Worm (Caenorhabditis elegans): Measurements from ENCODE around the gene ztf-13.
A peak's percentile ranks its signal among the peaks of the same experiment; 100 is the strongest.

Gene ztf-13

ce11 chrX:3099832-3100231 is 2.1 kb downstream of the ztf-13 start, which contains the start of gene sec-3 (continued):
- TF ChIP-seq nfya-2 (GFP tag; IDR thresholded peaks at IDR 0.05), result no peak
- TF ChIP-seq mes-4 (tag; optimal IDR thresholded peaks at IDR 0.05), result no peak
- TF ChIP-seq tbx-9 (tag; optimal IDR thresholded peaks at IDR 0.05; ENCODE audit: borderline replicate concordance), result no peak
- peak; percentile 51 for TF ChIP-seq gei-17 (GFP tag; optimal IDR thresholded peaks at IDR 0.05)
- TF ChIP-seq F22D6.2 (tag; optimal IDR thresholded peaks at IDR 0.05), result peak; percentile 42
- TF ChIP-seq tbp1 (GFP tag; optimal IDR thresholded peaks at IDR 0.05), result peak; percentile 52
- TF ChIP-seq ceh-79 (tag; optimal IDR thresholded peaks at IDR 0.05), result no peak
- peak; percentile 52 for TF ChIP-seq madf-10 (tag; optimal IDR thresholded peaks at IDR 0.05)
- peak; percentile 84 for TF ChIP-seq attf-5 (GFP tag; optimal IDR thresholded peaks at IDR 0.05)
- peak; percentile 76 for TF ChIP-seq F23B12.7 (tag; optimal IDR thresholded peaks at IDR 0.05; ENCODE audit: insufficient read depth)
- TF ChIP-seq dpl-1 (GFP tag; optimal IDR thresholded peaks at IDR 0.05), result peak; percentile 14
- TF ChIP-seq ekl-4 (GFP tag; IDR thresholded peaks at IDR 0.05), result no peak
- TF ChIP-seq Y53G8AR.9 (GFP tag; conservative IDR thresholded peaks at IDR 0.05), result peak; percentile 79; the same call in 1 of the 2 replicates
- peak; percentile 77; the same call in 1 of the 2 replicates for TF ChIP-seq K11D2.4 (GFP tag; IDR thresholded peaks at IDR 0.05)
- peak; percentile 3 for TF ChIP-seq ztf-22 (GFP tag; optimal IDR thresholded peaks at IDR 0.05)
- TF ChIP-seq lin-40 (tag; optimal IDR thresholded peaks at IDR 0.05), result peak; percentile 88
- peak; percentile 63 for TF ChIP-seq chd-7 (tag; optimal IDR thresholded peaks at IDR 0.05)
- TF ChIP-seq nhr-120 (GFP tag; IDR thresholded peaks at IDR 0.05), result no peak
- TF ChIP-seq rcor-1 (GFP tag; IDR thresholded peaks at IDR 0.05), result no peak
- no peak for TF ChIP-seq ets-4 (GFP tag; optimal IDR thresholded peaks at IDR 0.05)
- peak; percentile 82 for TF ChIP-seq mcd-1 (GFP tag; IDR thresholded peaks at IDR 0.05)
- no peak for TF ChIP-seq rpc-1 (optimal IDR thresholded peaks at IDR 0.05)
- no peak for TF ChIP-seq rpc-1 (tag; optimal IDR thresholded peaks at IDR 0.05)
- peak; percentile 53 for TF ChIP-seq tlf-1 (GFP tag; optimal IDR thresholded peaks at IDR 0.05)
- no peak for TF ChIP-seq fkh-3 (tag; optimal IDR thresholded peaks at IDR 0.05)
- TF ChIP-seq hmg-20 (GFP tag; IDR thresholded peaks at IDR 0.05), result peak; percentile 55; the same call in 1 of the 2 replicates
- TF ChIP-seq C06A6.2 (GFP tag; conservative IDR thresholded peaks at IDR 0.05), result peak; percentile 28; the same call in 1 of the 2 replicates
- peak; percentile 79 for TF ChIP-seq K12H6.12 (tag; optimal IDR thresholded peaks at IDR 0.05)
- TF ChIP-seq ztf-26 (tag; optimal IDR thresholded peaks at IDR 0.05), result peak; percentile 36
- TF ChIP-seq ceh-27 (GFP tag; optimal IDR thresholded peaks at IDR 0.05), result peak; percentile 21
- TF ChIP-seq lin-26 (GFP tag; IDR thresholded peaks at IDR 0.05), result peak; percentile 23; the same call in 1 of the 2 replicates
- TF ChIP-seq repo-1 (tag; optimal IDR thresholded peaks at IDR 0.05), result peak; percentile 85
- TF ChIP-seq B0336.3 (GFP tag; IDR thresholded peaks at IDR 0.05), result peak; percentile 58
- peak; percentile 81 for TF ChIP-seq pbrm-1 (GFP tag; IDR thresholded peaks at IDR 0.05)
- TF ChIP-seq nhr-80 (tag; optimal IDR thresholded peaks at IDR 0.05), result peak; percentile 93
- 0 out of 2 replicates have a peak, but pooled peaks have one; percentile 12 for TF ChIP-seq let-526 (GFP tag; IDR thresholded peaks at IDR 0.05)
- peak; percentile 31 for TF ChIP-seq nhr-90 (tag; optimal IDR thresholded peaks at IDR 0.05)
- peak; percentile 69 for TF ChIP-seq pha-4 (tag; optimal IDR thresholded peaks at IDR 0.05)
- peak in 1 of 3 experiments; percentile 85 for TF ChIP-seq lin-35 (GFP tag; optimal IDR thresholded peaks at IDR 0.05)
- peak; percentile 22; the same call in 1 of the 2 replicates for TF ChIP-seq lir-1 (GFP tag; conservative IDR thresholded peaks at IDR 0.05)
- peak; percentile 10 to 42 for TF ChIP-seq let-607 (tag; optimal IDR thresholded peaks at IDR 0.05)
